Fruit fly (Drosophila melanogaster): Measurements from ENCODE around the gene sty.
A peak's percentile ranks its signal among the peaks of the same experiment; 100 is the strongest.

sty gene

dm6 chr3L:3394854-3395723 lies 29.6 kb downstream of the sty start (continued):
- TF ChIP-seq CG17359 (tag; optimal IDR thresholded peaks at IDR 0.05) (peak; percentile 80), dan (GFP tag; IDR thresholded peaks at IDR 0.05) (peak; percentile 96), tll (GFP tag; optimal IDR thresholded peaks at IDR 0.05) (peak; percentile 30 to 62), tup (GFP tag; optimal IDR thresholded peaks at IDR 0.05) (peak; percentile 81), ap (GFP tag; IDR thresholded peaks at IDR 0.05) (peak; percentile 93), CG4282 (GFP tag; optimal IDR thresholded peaks at IDR 0.05) (peak; percentile 72), CG1832 (GFP tag; optimal IDR thresholded peaks at IDR 0.05) (no peak), CG31441 (GFP tag; IDR thresholded peaks at IDR 0.05) (peak; percentile 95), CG2712 (tag; optimal IDR thresholded peaks at IDR 0.05) (peak; percentile 93), corto (GFP tag; optimal IDR thresholded peaks at IDR 0.05) (peak; percentile 85), E2f1 (GFP tag; IDR thresholded peaks at IDR 0.05) (peak; percentile 89), CG11085 (GFP tag; IDR thresholded peaks at IDR 0.05) (peak; percentile 68), zf30C (GFP tag; optimal IDR thresholded peaks at IDR 0.05) (peak; percentile 99), CkIIα-i1 (GFP tag; IDR thresholded peaks at IDR 0.05) (no peak), Rx (GFP tag; IDR thresholded peaks at IDR 0.05) (peak; percentile 91), crp (GFP tag; optimal IDR thresholded peaks at IDR 0.05) (peak; percentile 37 to 60), dmrt11E (tag; optimal IDR thresholded peaks at IDR 0.05) (peak; percentile 98), Mes4 (GFP tag; optimal IDR thresholded peaks at IDR 0.05) (peak; percentile 88), zen2 (GFP tag; IDR thresholded peaks at IDR 0.05; ENCODE audit: partially characterized antibody) (no peak), sug (tag; optimal IDR thresholded peaks at IDR 0.05) (no peak), nau (GFP tag; optimal IDR thresholded peaks at IDR 0.05) (peak; percentile 75), chm (GFP tag; IDR thresholded peaks at IDR 0.05) (peak; percentile 97), CG8290 (GFP tag; optimal IDR thresholded peaks at IDR 0.05) (peak; percentile 90), CG8290 (tag; optimal IDR thresholded peaks at IDR 0.05) (peak; percentile 69 to 79), Bdp1 (GFP tag; optimal IDR thresholded peaks at IDR 0.05) (peak; percentile 64), CG17612 (GFP tag; IDR thresholded peaks at IDR 0.05) (peak; percentile 44; the same call in 1 of the 2 replicates), CG32767 (GFP tag; IDR thresholded peaks at IDR 0.05) (peak; percentile 83), al (GFP tag; IDR thresholded peaks at IDR 0.05) (no peak), CG8089 (GFP tag; optimal IDR thresholded peaks at IDR 0.05) (peak; percentile 94), CG7357 (GFP tag; IDR thresholded peaks at IDR 0.05) (peak; percentile 75), tgo (GFP tag; IDR thresholded peaks at IDR 0.05) (peak; percentile 84), abd-A (tag; optimal IDR thresholded peaks at IDR 0.05) (no peak), tap (tag; optimal IDR thresholded peaks at IDR 0.05) (peak; percentile 71), B-H2 (GFP tag; optimal IDR thresholded peaks at IDR 0.05) (no peak), otp (GFP tag; IDR thresholded peaks at IDR 0.05) (peak; percentile 98), sisA (GFP tag; IDR thresholded peaks at IDR 0.05) (peak; percentile 88), gro (GFP tag; optimal IDR thresholded peaks at IDR 0.05) (no peak), mam (GFP tag; optimal IDR thresholded peaks at IDR 0.05) (peak; percentile 70), unc-4 (GFP tag; IDR thresholded peaks at IDR 0.05; ENCODE audit: partially characterized antibody) (no peak), pnt (GFP tag; optimal IDR thresholded peaks at IDR 0.05) (peak; percentile 94), tio (GFP tag; optimal IDR thresholded peaks at IDR 0.05) (peak; percentile 88), CG18599 (GFP tag; optimal IDR thresholded peaks at IDR 0.05) (peak; percentile 35), CG1529 (GFP tag; optimal IDR thresholded peaks at IDR 0.05) (peak; percentile 95), CHES-1-like (GFP tag; optimal IDR thresholded peaks at IDR 0.05) (peak; percentile 84), mld (GFP tag; IDR thresholded peaks at IDR 0.05; ENCODE audit: partially characterized antibody) (no peak), cato (GFP tag; optimal IDR thresholded peaks at IDR 0.05; ENCODE audit: borderline replicate concordance) (peak; percentile 86), CG15696 (tag; optimal IDR thresholded peaks at IDR 0.05) (peak; percentile 89), CG12769 (tag; optimal IDR thresholded peaks at IDR 0.05) (peak; percentile 69), gce (GFP tag; IDR thresholded peaks at IDR 0.05) (peak; percentile 82; the same call in 2 of the 3 replicates)
